Fruit fly (Drosophila melanogaster) S2 (cell line): ENCODE results near the gene mRpL33.

ENCODE experiments used
- CG8478 ChIP-seq: fragments of >200 bp; optimal IDR thresholded peaks from 2 replicates; lab custom pipeline; 2018
- CTCF ChIP-seq, 2 experiments: fragments of >200 bp; optimal IDR thresholded peaks; 2 replicates each; lab custom pipeline; 2018

- no peak for TF ChIP-seq CTCF (optimal IDR thresholded peaks at IDR 0.05; lab: Kevin White, UChicago)
- no peak for TF ChIP-seq CG8478
Measured at dm6 chrX:4280769-4281168, 41.3 kb downstream of the mRpL33 start.
